Fruit fly (Drosophila melanogaster) whole organism, embryonic: ENCODE data around the gene CG6873.

Experiments
- CG10147 ChIP-seq: fragments of 200-800 bp; sonication (Bioruptor generic); optimal IDR thresholded peaks from 2 replicates; lab custom pipeline; 2019; ENCODE audit warnings: missing biosample characterization, mild to moderate bottlenecking, missing genetic modification characterization, moderate library complexity
- CG10543 ChIP-seq: fragments of 200-800 bp; sonication (Bioruptor generic); optimal IDR thresholded peaks from 3 replicates; lab custom pipeline; 2017; ENCODE audit warnings: missing biosample characterization, mild to moderate bottlenecking, missing genetic modification characterization, moderate library complexity
- CG12769 ChIP-seq: fragments of 200-800 bp; sonication (Bioruptor generic); optimal IDR thresholded peaks from 2 replicates; lab custom pipeline; 2019; ENCODE audit warnings: missing biosample characterization, mild to moderate bottlenecking, missing genetic modification characterization, moderate library complexity
- CG14710 ChIP-seq: fragments of 200-800 bp; sonication (Bioruptor generic); optimal IDR thresholded peaks from 3 replicates; lab custom pipeline; 2019; ENCODE audit warnings: missing biosample characterization, mild to moderate bottlenecking, missing genetic modification characterization, moderate library complexity
- CG1529 ChIP-seq: fragments of 200-800 bp; sonication (Bioruptor generic); optimal IDR thresholded peaks from 3 replicates; lab custom pipeline; 2018; ENCODE audit warnings: missing biosample characterization, missing genetic modification characterization
- CG15479 ChIP-seq: fragments of 200-800 bp; sonication (Bioruptor generic); optimal IDR thresholded peaks from 3 replicates; lab custom pipeline; 2019; ENCODE audit warnings: missing biosample characterization, mild to moderate bottlenecking, missing genetic modification characterization, moderate library complexity
- CG17359 ChIP-seq: fragments of 200-800 bp; sonication (Bioruptor generic); optimal IDR thresholded peaks from 3 replicates; lab custom pipeline; 2018; ENCODE audit warnings: missing biosample characterization, mild to moderate bottlenecking, missing genetic modification characterization, moderate library complexity
- CG17802 ChIP-seq: fragments of 200-800 bp; sonication (Bioruptor generic); optimal IDR thresholded peaks from 2 replicates; lab custom pipeline; 2018; ENCODE audit warnings: missing biosample characterization, mild to moderate bottlenecking, missing genetic modification characterization, moderate library complexity
- CG30403 ChIP-seq: fragments of 200-800 bp; sonication (Bioruptor generic); optimal IDR thresholded peaks from 3 replicates; lab custom pipeline; 2016; ENCODE audit warnings: missing biosample characterization, missing genetic modification characterization
- CG32767 ChIP-seq: fragments of 200-800 bp; sonication (Bioruptor generic); IDR thresholded peaks from 2 replicates; pipeline ENCODE4 v1.3.6; 2022; ENCODE audit warnings: missing biosample characterization, missing genetic modification characterization
- CG34376 ChIP-seq: fragments of 200-800 bp; sonication (Bioruptor generic); optimal IDR thresholded peaks from 2 replicates; lab custom pipeline; 2018; ENCODE audit warnings: missing biosample characterization, mild to moderate bottlenecking, missing genetic modification characterization
- CG43689 ChIP-seq: fragments of 200-800 bp; sonication (Bioruptor generic); IDR thresholded peaks from 2 replicates; pipeline ENCODE4 v1.3.6; 2022; ENCODE audit warnings: missing biosample characterization, missing genetic modification characterization
- CG4730 ChIP-seq: fragments of 200-800 bp; sonication (Bioruptor generic); IDR thresholded peaks from 2 replicates; pipeline ENCODE4 v1.3.6; 2022; ENCODE audit warnings: missing biosample characterization, missing genetic modification characterization
- CG6765 ChIP-seq: fragments of 200-800 bp; sonication (Bioruptor generic); optimal IDR thresholded peaks from 3 replicates; lab custom pipeline; 2017; ENCODE audit warnings: missing biosample characterization, mild to moderate bottlenecking, missing genetic modification characterization
- CG6813 ChIP-seq: fragments of 200-800 bp; sonication (Bioruptor generic); optimal IDR thresholded peaks from 2 replicates; lab custom pipeline; 2017; ENCODE audit warnings: missing biosample characterization, missing genetic modification characterization, mild to moderate bottlenecking, moderate library complexity, missing genetic modification reagents
- CG7963 ChIP-seq: fragments of 200-800 bp; sonication (Bioruptor generic); IDR thresholded peaks from 3 replicates; pipeline ENCODE4 v1.3.6; 2022; ENCODE audit warnings: missing biosample characterization, missing genetic modification characterization; ENCODE audit not compliant: partially characterized antibody
- CG8765 ChIP-seq: fragments of 200-800 bp; sonication (Bioruptor generic); IDR thresholded peaks from 2 replicates; pipeline ENCODE4 v1.3.6; 2022; ENCODE audit warnings: missing biosample characterization, missing genetic modification characterization
- Hr78 ChIP-seq, 2 experiments: fragments of 200-800 bp in 1 of 2; fragments of >200 bp in 1 of 2; sonication (Bioruptor generic) in 1 of 2; optimal IDR thresholded peaks; 2 replicates each; lab custom pipeline; 2017 to 2019; ENCODE audit warnings: missing biosample characterization in 2 of 2, missing genetic modification characterization in 2 of 2, mild to moderate bottlenecking in 1 of 2, moderate library complexity in 1 of 2
- MTF-1 ChIP-seq: fragments of 200-800 bp; sonication (Bioruptor generic); optimal IDR thresholded peaks from 2 replicates; lab custom pipeline; 2018; ENCODE audit warnings: missing biosample characterization, mild to moderate bottlenecking, missing genetic modification characterization, borderline replicate concordance
- Med ChIP-seq: fragments of 200-800 bp; sonication (Bioruptor generic); peaks from one replicate; lab custom pipeline; 2016; ENCODE audit warnings: missing biosample characterization, missing genetic modification characterization, mild to moderate bottlenecking, inconsistent platforms, moderate library complexity
- Oaz ChIP-seq: fragments of 200-800 bp; sonication (Bioruptor generic); IDR thresholded peaks from 2 replicates; pipeline ENCODE4 v1.3.6; 2022; ENCODE audit warnings: missing biosample characterization, missing genetic modification characterization
- Pdp1 ChIP-seq, 2 experiments: fragments of 200-800 bp; sonication (Bioruptor generic); optimal IDR thresholded peaks; 3 replicates each; lab custom pipeline; 2016; ENCODE audit warnings: missing biosample characterization in 2 of 2, missing genetic modification characterization in 2 of 2, mild to moderate bottlenecking in 1 of 2, moderate library complexity in 1 of 2
- Side ChIP-seq: fragments of 200-800 bp; sonication (Bioruptor generic); optimal IDR thresholded peaks from 2 replicates; lab custom pipeline; 2016; ENCODE audit warnings: missing biosample characterization, missing genetic modification characterization
- cas ChIP-seq: fragments of 200-800 bp; sonication (Bioruptor generic); IDR thresholded peaks from 2 replicates; pipeline ENCODE4 v1.3.6; 2022; ENCODE audit warnings: missing biosample characterization, missing genetic modification characterization
- chinmo ChIP-seq: fragments of 200-800 bp; sonication (Bioruptor generic); IDR thresholded peaks from 4 replicates; pipeline ENCODE4 v1.3.6; 2022; ENCODE audit warnings: missing biosample characterization, missing genetic modification characterization; ENCODE audit not compliant: partially characterized antibody
- crol ChIP-seq: fragments of 200-800 bp; sonication (Bioruptor generic); IDR thresholded peaks from 2 replicates; pipeline ENCODE4 v1.3.6; 2022; ENCODE audit warnings: missing biosample characterization, missing genetic modification characterization
- eve ChIP-seq, 2 experiments: fragments of >200 bp; optimal IDR thresholded peaks; 2 replicates each; lab custom pipeline; 2017; ENCODE audit warnings: missing biosample characterization in 2 of 2, missing genetic modification characterization in 2 of 2
- exex ChIP-seq: fragments of 200-800 bp; sonication (Bioruptor generic); optimal IDR thresholded peaks from 4 replicates; lab custom pipeline; 2018; ENCODE audit warnings: missing biosample characterization, mild to moderate bottlenecking, missing genetic modification characterization, moderate library complexity
- eyg ChIP-seq: fragments of 200-800 bp; sonication (Bioruptor generic); optimal IDR thresholded peaks from 3 replicates; lab custom pipeline; 2016; ENCODE audit warnings: missing biosample characterization, missing genetic modification characterization
- ftz-f1 ChIP-seq: fragments of 200-800 bp; sonication (Bioruptor generic); optimal IDR thresholded peaks from 2 replicates; lab custom pipeline; 2016; ENCODE audit warnings: missing biosample characterization, missing genetic modification characterization
- gem ChIP-seq: fragments of 200-800 bp; sonication (Bioruptor generic); optimal IDR thresholded peaks from 2 replicates; lab custom pipeline; 2019; ENCODE audit warnings: missing biosample characterization, mild to moderate bottlenecking, missing genetic modification characterization, moderate library complexity
- her ChIP-seq: fragments of 200-800 bp; sonication (Bioruptor generic); optimal IDR thresholded peaks from 2 replicates; lab custom pipeline; 2016; ENCODE audit warnings: missing biosample characterization, missing genetic modification characterization
- nom ChIP-seq: fragments of 200-800 bp; sonication (Bioruptor generic); optimal IDR thresholded peaks from 2 replicates; lab custom pipeline; 2017; ENCODE audit warnings: missing biosample characterization, missing genetic modification characterization, mild to moderate bottlenecking, moderate library complexity, missing genetic modification reagents
- sd ChIP-seq: fragments of 200-800 bp; sonication (Bioruptor generic); optimal IDR thresholded peaks from 3 replicates; lab custom pipeline; 2018; ENCODE audit warnings: missing biosample characterization, mild to moderate bottlenecking, missing genetic modification characterization, moderate library complexity
- tll ChIP-seq, 2 experiments: fragments of 200-800 bp in 1 of 2; fragments of >200 bp in 1 of 2; sonication (Bioruptor generic) in 1 of 2; optimal IDR thresholded peaks; 2 replicates each; lab custom pipeline; 2017 to 2019; ENCODE audit warnings: missing biosample characterization in 2 of 2, missing genetic modification characterization in 2 of 2, mild to moderate bottlenecking in 1 of 2, moderate library complexity in 1 of 2
- vvl ChIP-seq: fragments of 200-800 bp; sonication (Bioruptor generic); IDR thresholded peaks from 2 replicates; pipeline ENCODE4 v1.3.6; 2022; ENCODE audit warnings: missing biosample characterization, missing genetic modification characterization
- zen ChIP-seq: fragments of 200-800 bp; sonication (Bioruptor generic); optimal IDR thresholded peaks from 3 replicates; lab custom pipeline; 2018; ENCODE audit warnings: missing biosample characterization, mild to moderate bottlenecking, missing genetic modification characterization, moderate library complexity

The CG6873 gene

DNA sequence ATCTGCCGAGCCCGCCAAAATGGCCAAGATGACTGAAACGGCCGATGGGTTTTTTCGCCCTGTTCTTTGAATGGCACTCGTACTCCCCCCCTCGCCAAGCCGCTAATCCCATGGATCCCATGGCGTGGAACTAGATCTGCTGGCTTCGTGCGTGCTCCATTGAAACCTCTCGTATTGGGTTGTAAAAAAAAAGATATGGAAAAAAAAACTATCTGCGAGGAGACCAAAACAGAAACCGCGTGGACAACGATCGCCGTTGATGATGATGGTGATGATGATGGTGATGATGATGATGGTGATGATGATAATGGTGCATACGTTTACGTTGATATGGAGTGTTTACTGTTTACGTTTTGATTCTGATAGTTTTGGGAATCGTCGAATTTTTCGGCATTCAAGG lies 37.9 kb downstream of the CG6873 start:
- no peak for TF ChIP-seq CG43689
- TF ChIP-seq chinmo (GFP tag; lab: Robert Waterston, UW): 0 out of 4 replicates have a peak, but pooled peaks have one; percentile 38
- TF ChIP-seq Oaz (GFP tag; lab: Robert Waterston, UW): no peak
- no peak for TF ChIP-seq CG8765
- TF ChIP-seq eyg: no peak
- peak; percentile 43 for TF ChIP-seq nom
- TF ChIP-seq CG4730: no peak
- no peak for TF ChIP-seq Side (GFP tag; lab: Kevin White, UChicago)
- TF ChIP-seq CG34376 (GFP tag; lab: Kevin White, UChicago): no peak
- TF ChIP-seq cas (GFP tag; lab: Robert Waterston, UW): no peak
- peak; percentile 32; the same call in 1 of the 2 replicates for TF ChIP-seq vvl (GFP tag; lab: Robert Waterston, UW)
- TF ChIP-seq, all 482 proteins: peak for 3

DNA sequence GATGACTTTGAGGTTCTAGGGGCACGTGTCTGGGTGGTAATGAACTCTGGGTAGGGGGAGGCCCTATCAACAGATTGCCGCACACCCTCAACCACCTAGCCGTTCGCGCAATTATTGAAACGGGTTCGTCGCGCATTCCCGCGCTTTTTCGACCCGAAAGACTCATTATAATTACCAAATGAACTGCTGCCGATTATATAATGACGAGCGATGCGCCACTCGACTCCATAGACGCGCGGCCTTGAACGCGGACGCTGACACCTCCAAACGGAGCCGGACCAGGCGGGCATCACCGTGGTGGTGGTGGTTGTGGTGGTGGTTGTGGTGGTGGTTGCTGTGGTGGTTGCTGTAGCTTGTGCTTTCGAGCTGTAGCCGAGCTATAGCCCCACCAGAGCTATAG lies 39.1 kb downstream of the CG6873 start:
- TF ChIP-seq CG10543 (GFP tag; lab: Kevin White, UChicago) (peak; percentile 34), CG32767 (GFP tag; lab: Robert Waterston, UW) (no peak), Pdp1 (GFP tag; optimal IDR thresholded peaks at IDR 0.05; lab: Kevin White, UChicago) (peak in 1 of 2 experiments; percentile 65), Hr78 (GFP tag; optimal IDR thresholded peaks at IDR 0.05; lab: Kevin White, UChicago) (no peak), CG17359 (no peak), chinmo (GFP tag; lab: Robert Waterston, UW) (0 out of 4 replicates have a peak, but pooled peaks have one; percentile 56), Med (GFP tag; lab: Kevin White, UChicago) (peak; percentile 5), CG10147 (GFP tag; lab: Kevin White, UChicago) (no peak), CG17802 (tag; lab: Kevin White, UChicago) (no peak), CG12769 (tag; lab: Kevin White, UChicago) (peak; percentile 23), eve (GFP tag; optimal IDR thresholded peaks at IDR 0.05; lab: Kevin White, UChicago) (no peak), ftz-f1 (peak; percentile 22), CG7963 (GFP tag; lab: Robert Waterston, UW) (no peak), MTF-1 (GFP tag; lab: Kevin White, UChicago) (no peak)

DNA sequence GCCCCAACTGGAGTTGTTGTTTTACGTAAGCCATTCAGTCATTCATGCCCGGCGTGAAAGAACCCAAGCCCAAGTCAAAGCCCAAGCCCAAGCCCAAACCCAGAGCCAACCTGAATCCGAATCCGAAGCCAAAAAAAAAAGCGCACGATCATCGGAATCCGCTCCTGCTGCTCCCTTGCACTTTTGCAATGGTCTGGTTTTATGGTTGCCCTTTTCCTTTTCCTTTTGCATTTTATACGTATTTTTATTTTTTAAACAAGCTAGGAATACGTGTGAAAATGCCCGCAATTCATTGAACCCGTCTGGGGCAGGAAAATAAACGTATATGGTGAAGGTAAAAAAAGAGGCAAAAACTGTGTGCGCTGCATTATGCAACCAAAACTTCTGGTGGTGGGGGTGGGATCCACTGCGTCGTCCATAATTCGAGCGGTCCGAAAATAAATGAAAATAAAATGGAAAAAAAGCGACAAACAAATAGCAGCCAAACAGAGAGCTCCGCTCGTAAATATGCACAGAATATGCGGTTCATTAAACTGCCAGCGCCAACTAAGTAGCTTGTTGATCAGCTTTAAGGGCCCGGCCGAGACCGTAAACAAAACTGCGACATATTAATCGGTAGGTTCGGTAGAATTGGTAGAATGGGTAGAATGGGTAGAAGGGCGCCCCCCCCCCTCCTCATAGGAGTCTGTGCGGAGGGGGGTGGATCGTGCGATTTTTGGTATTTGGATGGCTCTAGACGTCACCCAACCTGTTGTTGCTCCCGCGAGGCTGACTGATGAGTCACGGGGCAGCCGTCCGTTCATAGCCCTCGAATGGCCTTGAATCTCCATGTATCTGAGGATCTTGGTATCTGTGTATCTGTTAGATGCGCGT lies 40.2 kb downstream of the CG6873 start:
- peak; percentile 31; the same call in 1 of the 2 replicates for TF ChIP-seq crol (GFP tag; lab: Robert Waterston, UW)
- no peak for TF ChIP-seq gem (tag; lab: Kevin White, UChicago)
- no peak for TF ChIP-seq exex
- no peak for TF ChIP-seq CG6813 (GFP tag; lab: Kevin White, UChicago)
- peak; percentile 39 for TF ChIP-seq nom
- TF ChIP-seq Pdp1 (GFP tag; optimal IDR thresholded peaks at IDR 0.05; lab: Kevin White, UChicago): peak in 1 of 2 experiments; percentile 39
- peak; percentile 82 for TF ChIP-seq sd (tag; lab: Kevin White, UChicago)
- TF ChIP-seq chinmo (GFP tag; lab: Robert Waterston, UW): peak; percentile 68; the same call in 1 of the 4 replicates
- peak; percentile 12 for TF ChIP-seq CG12769 (tag; lab: Kevin White, UChicago)

DNA sequence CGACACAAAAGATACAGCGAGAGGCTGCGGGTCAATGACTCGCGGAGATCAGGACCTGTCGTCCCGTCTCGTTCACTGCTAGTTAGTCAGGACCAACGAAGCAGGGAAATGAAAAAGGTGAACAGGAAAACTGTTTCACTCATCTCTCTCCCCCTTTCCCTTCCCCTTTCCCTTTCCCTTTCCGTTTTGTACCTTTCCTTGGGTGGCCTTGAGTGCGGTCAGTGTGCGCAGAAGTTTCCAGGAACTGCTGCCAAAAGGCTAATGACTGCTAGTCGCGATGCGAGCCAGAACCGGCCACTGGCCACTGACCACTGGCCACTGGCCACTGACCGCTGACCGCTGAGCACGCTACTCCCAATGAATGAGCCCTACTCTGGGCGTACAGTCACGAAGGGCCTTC lies 44.1 kb downstream of the CG6873 start:
- TF ChIP-seq crol (GFP tag; lab: Robert Waterston, UW) (peak; percentile 40; the same call in 1 of the 2 replicates), zen (peak; percentile 34), tll (GFP tag; optimal IDR thresholded peaks at IDR 0.05; lab: Kevin White, UChicago) (peak in 1 of 2 experiments; percentile 84), CG30403 (GFP tag; lab: Kevin White, UChicago) (no peak), her (GFP tag; lab: Kevin White, UChicago) (no peak), CG14710 (tag; lab: Kevin White, UChicago) (no peak), CG6765 (GFP tag; lab: Kevin White, UChicago) (no peak), CG1529 (GFP tag; lab: Kevin White, UChicago) (no peak), CG15479 (GFP tag; lab: Kevin White, UChicago) (peak; percentile 22)
